Fruit fly (Drosophila melanogaster): ENCODE data around the gene CG15330.

Gene CG15330

dm6 chrX:7970396-7970795, 14.5 kb downstream of the CG15330 start:
- TF ChIP-seq jim (GFP tag; optimal IDR thresholded peaks at IDR 0.05) (no peak), pan (optimal IDR thresholded peaks at IDR 0.05) (no peak), brk (GFP tag; optimal IDR thresholded peaks at IDR 0.05) (no peak), woc (GFP tag; optimal IDR thresholded peaks at IDR 0.05) (peak; percentile 70), rgr (GFP tag; optimal IDR thresholded peaks at IDR 0.05) (peak; percentile 79), Hr83 (GFP tag; optimal IDR thresholded peaks at IDR 0.05; ENCODE audit: poor library complexity, severe bottlenecking) (no peak), CrebA (GFP tag; optimal IDR thresholded peaks at IDR 0.05; ENCODE audit: borderline replicate concordance) (no peak), dl (GFP tag; optimal IDR thresholded peaks at IDR 0.05; ENCODE audit: insufficient read depth in 1 of 2, partially characterized antibody in 2 of 2) (no peak), foxo (GFP tag; optimal IDR thresholded peaks at IDR 0.05) (peak in 1 of 2 experiments; percentile 81), sage (GFP tag; optimal IDR thresholded peaks at IDR 0.05) (peak; percentile 64), CG32264 (GFP tag; optimal IDR thresholded peaks at IDR 0.05) (peak; percentile 30), Dif (GFP tag; optimal IDR thresholded peaks at IDR 0.05; ENCODE audit: partially characterized antibody) (no peak), Mio (GFP tag; optimal IDR thresholded peaks at IDR 0.05) (no peak), Myc (optimal IDR thresholded peaks at IDR 0.05) (no peak), h (GFP tag; optimal IDR thresholded peaks at IDR 0.05) (peak; percentile 80), OdsH (GFP tag; optimal IDR thresholded peaks at IDR 0.05) (peak; percentile 77), psq (GFP tag; optimal IDR thresholded peaks at IDR 0.05) (peak; percentile 70), fru (GFP tag; optimal IDR thresholded peaks at IDR 0.05) (peak; percentile 86), Abd-B (GFP tag; optimal IDR thresholded peaks at IDR 0.05) (no peak), Rel (GFP tag; optimal IDR thresholded peaks at IDR 0.05) (no peak), Rel (tag; optimal IDR thresholded peaks at IDR 0.05) (peak; percentile 21), GATAd (GFP tag; optimal IDR thresholded peaks at IDR 0.05) (no peak), HLH106 (tag; optimal IDR thresholded peaks at IDR 0.05) (peak; percentile 86), Jra (GFP tag; optimal IDR thresholded peaks at IDR 0.05) (peak; percentile 32), ey (GFP tag; optimal IDR thresholded peaks at IDR 0.05) (peak; percentile 81), dmrt93B (GFP tag; optimal IDR thresholded peaks at IDR 0.05) (peak; percentile 75), CG9705 (GFP tag; optimal IDR thresholded peaks at IDR 0.05) (peak; percentile 56), Hnf4 (GFP tag; optimal IDR thresholded peaks at IDR 0.05) (peak; percentile 69), sv (GFP tag; optimal IDR thresholded peaks at IDR 0.05) (peak; percentile 32), br (GFP tag; optimal IDR thresholded peaks at IDR 0.05) (peak; percentile 81), Sp1 (GFP tag; optimal IDR thresholded peaks at IDR 0.05) (peak; percentile 84)

- TF ChIP-seq lola (GFP tag; optimal IDR thresholded peaks at IDR 0.05) (no peak), Dfd (GFP tag; optimal IDR thresholded peaks at IDR 0.05) (no peak), Dif (GFP tag; optimal IDR thresholded peaks at IDR 0.05; ENCODE audit: partially characterized antibody) (no peak), CG9705 (GFP tag; optimal IDR thresholded peaks at IDR 0.05) (peak; percentile 59), Hr78 (GFP tag; optimal IDR thresholded peaks at IDR 0.05) (no peak), ey (GFP tag; optimal IDR thresholded peaks at IDR 0.05) (peak; percentile 86), Mio (GFP tag; optimal IDR thresholded peaks at IDR 0.05) (no peak), dsf (GFP tag; optimal IDR thresholded peaks at IDR 0.05; ENCODE audit: borderline replicate concordance) (no peak), CG32264 (GFP tag; optimal IDR thresholded peaks at IDR 0.05) (peak; percentile 72), dmrt93B (GFP tag; optimal IDR thresholded peaks at IDR 0.05) (peak; percentile 78), dl (GFP tag; optimal IDR thresholded peaks at IDR 0.05; ENCODE audit: insufficient read depth in 1 of 2, partially characterized antibody in 2 of 2) (no peak), sv (GFP tag; optimal IDR thresholded peaks at IDR 0.05) (peak; percentile 72), Myc (optimal IDR thresholded peaks at IDR 0.05) (no peak), foxo (GFP tag; optimal IDR thresholded peaks at IDR 0.05) (peak in 1 of 2 experiments; percentile 88), rgr (GFP tag; optimal IDR thresholded peaks at IDR 0.05) (peak; percentile 86), OdsH (GFP tag; optimal IDR thresholded peaks at IDR 0.05) (peak; percentile 79), Hr83 (GFP tag; optimal IDR thresholded peaks at IDR 0.05; ENCODE audit: poor library complexity, severe bottlenecking) (no peak), Hnf4 (GFP tag; optimal IDR thresholded peaks at IDR 0.05) (peak; percentile 80), Jra (GFP tag; optimal IDR thresholded peaks at IDR 0.05) (peak; percentile 2), Sp1 (GFP tag; optimal IDR thresholded peaks at IDR 0.05) (peak; percentile 86), sage (GFP tag; optimal IDR thresholded peaks at IDR 0.05) (peak; percentile 68), tai (GFP tag; optimal IDR thresholded peaks at IDR 0.05) (peak; percentile 16), usp (GFP tag; optimal IDR thresholded peaks at IDR 0.05) (no peak), brk (GFP tag; optimal IDR thresholded peaks at IDR 0.05) (peak; percentile 67), GATAd (GFP tag; optimal IDR thresholded peaks at IDR 0.05) (no peak), Abd-B (GFP tag; optimal IDR thresholded peaks at IDR 0.05) (no peak), br (GFP tag; optimal IDR thresholded peaks at IDR 0.05) (peak; percentile 83), woc (GFP tag; optimal IDR thresholded peaks at IDR 0.05) (peak; percentile 74), h (GFP tag; optimal IDR thresholded peaks at IDR 0.05) (peak; percentile 86), Vsx2 (GFP tag; optimal IDR thresholded peaks at IDR 0.05; ENCODE audit: partially characterized antibody) (no peak), N (GFP tag; optimal IDR thresholded peaks at IDR 0.05) (no peak), pan (optimal IDR thresholded peaks at IDR 0.05) (no peak), HLH106 (tag; optimal IDR thresholded peaks at IDR 0.05) (peak; percentile 76), psq (GFP tag; optimal IDR thresholded peaks at IDR 0.05) (peak; percentile 77), Rel (GFP tag; optimal IDR thresholded peaks at IDR 0.05) (peak; percentile 17), Rel (tag; optimal IDR thresholded peaks at IDR 0.05) (peak; percentile 33), CrebA (GFP tag; optimal IDR thresholded peaks at IDR 0.05; ENCODE audit: borderline replicate concordance) (peak; percentile 48), jim (GFP tag; optimal IDR thresholded peaks at IDR 0.05) (no peak), fru (GFP tag; optimal IDR thresholded peaks at IDR 0.05) (peak; percentile 84)
Measured at dm6 chrX:7972363-7972942, 16.6 kb downstream of the CG15330 start.
